Fruit fly (Drosophila melanogaster) whole organism, embryonic: Measurements from ENCODE around the gene Inx7.

Experiments used
- Atf-2 ChIP-seq: fragments of 200-800 bp; sonication (Bioruptor generic); optimal IDR thresholded peaks from 2 replicates; lab custom pipeline; 2016; ENCODE audit warnings: missing biosample characterization, missing genetic modification characterization
- BEAF-32 ChIP-seq: fragments of 200-800 bp; sonication (Bioruptor generic); optimal IDR thresholded peaks from 3 replicates; lab custom pipeline; 2017; ENCODE audit warnings: missing biosample characterization, missing genetic modification characterization, mild to moderate bottlenecking, moderate library complexity, missing genetic modification reagents
- CG11085 ChIP-seq: fragments of 200-800 bp; sonication (Bioruptor generic); IDR thresholded peaks from 2 replicates; pipeline ENCODE4 v1.3.6; 2022; ENCODE audit warnings: missing biosample characterization, missing genetic modification characterization
- CG11504 ChIP-seq: fragments of 200-800 bp; sonication (Bioruptor generic); optimal IDR thresholded peaks from 3 replicates; lab custom pipeline; 2019; ENCODE audit warnings: missing biosample characterization, mild to moderate bottlenecking, missing genetic modification characterization, moderate library complexity
- CG11695 ChIP-seq: fragments of 200-800 bp; sonication (Bioruptor generic); IDR thresholded peaks from 3 replicates; pipeline ENCODE4 v1.3.6; 2022; ENCODE audit warnings: missing biosample characterization, missing genetic modification characterization
- CG12219 ChIP-seq: fragments of 200-800 bp; sonication (Bioruptor generic); optimal IDR thresholded peaks from 3 replicates; lab custom pipeline; 2018; ENCODE audit warnings: missing biosample characterization, mild to moderate bottlenecking, missing genetic modification characterization
- CG14965 ChIP-seq: fragments of 200-800 bp; sonication (Bioruptor generic); optimal IDR thresholded peaks from 2 replicates; lab custom pipeline; 2016; ENCODE audit warnings: missing biosample characterization, missing genetic modification characterization, borderline replicate concordance
- CG1529 ChIP-seq: fragments of 200-800 bp; sonication (Bioruptor generic); optimal IDR thresholded peaks from 3 replicates; lab custom pipeline; 2018; ENCODE audit warnings: missing biosample characterization, missing genetic modification characterization
- CG15479 ChIP-seq: fragments of 200-800 bp; sonication (Bioruptor generic); optimal IDR thresholded peaks from 3 replicates; lab custom pipeline; 2019; ENCODE audit warnings: missing biosample characterization, mild to moderate bottlenecking, missing genetic modification characterization, moderate library complexity
- CG17361 ChIP-seq: fragments of 200-800 bp; sonication (Bioruptor generic); IDR thresholded peaks from 3 replicates; pipeline ENCODE4 v1.3.6; 2022; ENCODE audit warnings: missing biosample characterization, missing genetic modification characterization
- CG17612 ChIP-seq: fragments of 200-800 bp; sonication (Bioruptor generic); IDR thresholded peaks from 2 replicates; pipeline ENCODE4 v1.3.6; 2022; ENCODE audit warnings: missing biosample characterization, missing genetic modification characterization
- CG18764 ChIP-seq: fragments of 200-800 bp; sonication (Bioruptor generic); optimal IDR thresholded peaks from 3 replicates; lab custom pipeline; 2016; ENCODE audit warnings: missing biosample characterization, missing genetic modification characterization
- CG2875 ChIP-seq: fragments of 200-800 bp; sonication (Bioruptor generic); optimal IDR thresholded peaks from 2 replicates; lab custom pipeline; 2017; ENCODE audit warnings: missing biosample characterization, mild to moderate bottlenecking, missing genetic modification characterization, missing genetic modification reagents
- CG2889 ChIP-seq: fragments of 200-800 bp; sonication (Bioruptor generic); IDR thresholded peaks from 3 replicates; pipeline ENCODE4 v1.3.6; 2022; ENCODE audit warnings: missing biosample characterization, missing genetic modification characterization
- CG31441 ChIP-seq: fragments of 200-800 bp; sonication (Bioruptor generic); IDR thresholded peaks from 2 replicates; pipeline ENCODE4 v1.3.6; 2022; ENCODE audit warnings: missing biosample characterization, missing genetic modification characterization
- CG6175 ChIP-seq: fragments of 200-800 bp; sonication (Bioruptor generic); IDR thresholded peaks from 3 replicates; pipeline ENCODE4 v1.3.6; 2022; ENCODE audit warnings: missing biosample characterization, missing genetic modification characterization
- Dek ChIP-seq: fragments of 200-800 bp; sonication (Bioruptor generic); optimal IDR thresholded peaks from 3 replicates; lab custom pipeline; 2019; ENCODE audit warnings: missing biosample characterization, mild to moderate bottlenecking, missing genetic modification characterization, moderate library complexity
- Dfd ChIP-seq, 2 experiments: fragments of >200 bp; optimal IDR thresholded peaks; 2 replicates each; lab custom pipeline; 2017; ENCODE audit warnings: missing biosample characterization in 2 of 2, missing genetic modification characterization in 2 of 2
- Drgx ChIP-seq: fragments of 200-800 bp; sonication (Bioruptor generic); IDR thresholded peaks from 2 replicates; pipeline ENCODE4 v1.3.6; 2022; ENCODE audit warnings: missing biosample characterization, missing genetic modification characterization
- GATAe ChIP-seq: fragments of 200-800 bp; sonication (Bioruptor generic); conservative IDR thresholded peaks from 2 replicates; pipeline ENCODE4 v1.3.6; 2022; ENCODE audit warnings: missing biosample characterization, missing genetic modification characterization
- Hmx ChIP-seq: fragments of 200-800 bp; sonication (Bioruptor generic); optimal IDR thresholded peaks from 2 replicates; lab custom pipeline; 2016; ENCODE audit warnings: missing biosample characterization, missing genetic modification characterization
- Lpt ChIP-seq: fragments of >200 bp; optimal IDR thresholded peaks from 2 replicates; lab custom pipeline; 2018; ENCODE audit warnings: missing biosample characterization, missing genetic modification characterization
- Neu2 ChIP-seq: fragments of 200-800 bp; sonication (Bioruptor generic); optimal IDR thresholded peaks from 3 replicates; lab custom pipeline; 2016; ENCODE audit warnings: missing biosample characterization, missing genetic modification characterization, borderline replicate concordance
- Nf-YA ChIP-seq: fragments of 200-800 bp; sonication (Bioruptor generic); IDR thresholded peaks from 2 replicates; pipeline ENCODE4 v1.3.6; 2022; ENCODE audit warnings: missing biosample characterization, missing genetic modification characterization
- Opbp ChIP-seq: fragments of 200-800 bp; sonication (Bioruptor generic); IDR thresholded peaks from 3 replicates; pipeline ENCODE4 v1.3.6; 2022; ENCODE audit warnings: missing biosample characterization, missing genetic modification characterization; ENCODE audit not compliant: partially characterized antibody
- Rfx ChIP-seq: fragments of 200-800 bp; sonication (Bioruptor generic); IDR thresholded peaks from 2 replicates; pipeline ENCODE4 v1.3.6; 2022; ENCODE audit warnings: missing biosample characterization, missing genetic modification characterization
- Rx ChIP-seq: fragments of 200-800 bp; sonication (Bioruptor generic); IDR thresholded peaks from 2 replicates; pipeline ENCODE4 v1.3.6; 2022; ENCODE audit warnings: missing biosample characterization, missing genetic modification characterization
- Xbp1 ChIP-seq: fragments of 200-800 bp; sonication (Bioruptor generic); optimal IDR thresholded peaks from 3 replicates; lab custom pipeline; 2016; ENCODE audit warnings: missing biosample characterization, mild to moderate bottlenecking, missing genetic modification characterization
- abd-A ChIP-seq: fragments of 200-800 bp; sonication (Bioruptor generic); optimal IDR thresholded peaks from 3 replicates; lab custom pipeline; 2019; ENCODE audit warnings: missing biosample characterization, mild to moderate bottlenecking, missing genetic modification characterization, moderate library complexity
- dati ChIP-seq: fragments of 200-800 bp; sonication (Bioruptor generic); IDR thresholded peaks from 2 replicates; pipeline ENCODE4 v1.3.6; 2022; ENCODE audit warnings: missing biosample characterization, missing genetic modification characterization
- dimm ChIP-seq: fragments of 200-800 bp; sonication (Bioruptor generic); IDR thresholded peaks from 2 replicates; pipeline ENCODE4 v1.3.6; 2022; ENCODE audit warnings: missing biosample characterization, missing genetic modification characterization
- disco-r ChIP-seq: fragments of 200-800 bp; sonication (Bioruptor generic); optimal IDR thresholded peaks from 2 replicates; lab custom pipeline; 2016; ENCODE audit warnings: missing biosample characterization, missing genetic modification characterization
- emc ChIP-seq: fragments of 200-800 bp; sonication (Bioruptor generic); optimal IDR thresholded peaks from 2 replicates; lab custom pipeline; 2016; ENCODE audit warnings: missing biosample characterization, missing genetic modification characterization
- en ChIP-seq: fragments of 200-800 bp; sonication (Bioruptor generic); optimal IDR thresholded peaks from 2 replicates; lab custom pipeline; 2016; ENCODE audit warnings: missing biosample characterization, missing genetic modification characterization
- fd102C ChIP-seq: fragments of 200-800 bp; sonication (Bioruptor generic); optimal IDR thresholded peaks from 2 replicates; lab custom pipeline; 2018; ENCODE audit warnings: missing biosample characterization, mild to moderate bottlenecking, missing genetic modification characterization, moderate library complexity
- fd3F ChIP-seq: fragments of 200-800 bp; sonication (Bioruptor generic); optimal IDR thresholded peaks from 2 replicates; lab custom pipeline; 2018; ENCODE audit warnings: missing biosample characterization, mild to moderate bottlenecking, missing genetic modification characterization, moderate library complexity
- gcm2 ChIP-seq: fragments of 200-800 bp; sonication (Bioruptor generic); optimal IDR thresholded peaks from 2 replicates; lab custom pipeline; 2016; ENCODE audit warnings: missing biosample characterization, missing genetic modification characterization
- gsb-n ChIP-seq: fragments of 200-800 bp; sonication (Bioruptor generic); optimal IDR thresholded peaks from 3 replicates; lab custom pipeline; 2018; ENCODE audit warnings: missing biosample characterization, mild to moderate bottlenecking, missing genetic modification characterization
- hbn ChIP-seq: fragments of 200-800 bp; sonication (Bioruptor generic); IDR thresholded peaks from 2 replicates; pipeline ENCODE4 v1.3.6; 2022; ENCODE audit warnings: missing biosample characterization, missing genetic modification characterization; ENCODE audit not compliant: partially characterized antibody
- jing ChIP-seq: fragments of 200-800 bp; sonication (Bioruptor generic); optimal IDR thresholded peaks from 2 replicates; lab custom pipeline; 2018; ENCODE audit warnings: missing biosample characterization, mild to moderate bottlenecking, missing genetic modification characterization
- jumu ChIP-seq: fragments of 200-800 bp; sonication (Bioruptor generic); optimal IDR thresholded peaks from 3 replicates; lab custom pipeline; 2016; ENCODE audit warnings: missing biosample characterization, missing genetic modification characterization
- knrl ChIP-seq: fragments of 200-800 bp; sonication (Bioruptor generic); IDR thresholded peaks from 3 replicates; pipeline ENCODE4 v1.3.6; 2022; ENCODE audit warnings: missing biosample characterization, missing genetic modification characterization; ENCODE audit not compliant: partially characterized antibody
- maf-S ChIP-seq: fragments of 200-800 bp; sonication (Bioruptor generic); optimal IDR thresholded peaks from 2 replicates; lab custom pipeline; 2016; ENCODE audit warnings: missing biosample characterization, missing genetic modification characterization
- mld ChIP-seq: fragments of 200-800 bp; sonication (Bioruptor generic); IDR thresholded peaks from 3 replicates; pipeline ENCODE4 v1.3.6; 2022; ENCODE audit warnings: missing biosample characterization, missing genetic modification characterization; ENCODE audit not compliant: partially characterized antibody
- rib ChIP-seq: fragments of 200-800 bp; sonication (Bioruptor generic); IDR thresholded peaks from 2 replicates; pipeline ENCODE4 v1.3.6; 2022; ENCODE audit warnings: missing biosample characterization, missing genetic modification characterization
- run ChIP-seq: fragments of 200-800 bp; sonication (Bioruptor generic); optimal IDR thresholded peaks from 3 replicates; lab custom pipeline; 2018; ENCODE audit warnings: missing biosample characterization, mild to moderate bottlenecking, missing genetic modification characterization
- scrt ChIP-seq: fragments of 200-800 bp; sonication (Bioruptor generic); optimal IDR thresholded peaks from 2 replicates; lab custom pipeline; 2018; ENCODE audit warnings: missing biosample characterization, mild to moderate bottlenecking, missing genetic modification characterization, moderate library complexity
- sisA ChIP-seq: fragments of 200-800 bp; sonication (Bioruptor generic); IDR thresholded peaks from 2 replicates; pipeline ENCODE4 v1.3.6; 2022; ENCODE audit warnings: missing biosample characterization, missing genetic modification characterization
- stwl ChIP-seq: fragments of 200-800 bp; sonication (Bioruptor generic); optimal IDR thresholded peaks from 3 replicates; lab custom pipeline; 2018; ENCODE audit warnings: missing biosample characterization, mild to moderate bottlenecking, missing genetic modification characterization, moderate library complexity
- tio ChIP-seq: fragments of 200-800 bp; sonication (Bioruptor generic); optimal IDR thresholded peaks from 2 replicates; lab custom pipeline; 2017; ENCODE audit warnings: missing biosample characterization, missing genetic modification characterization, inconsistent platforms
- toy ChIP-seq: fragments of 200-800 bp; sonication (Bioruptor generic); IDR thresholded peaks from 2 replicates; pipeline ENCODE4 v1.3.6; 2022; ENCODE audit warnings: missing biosample characterization, missing genetic modification characterization
- unc-4 ChIP-seq: fragments of 200-800 bp; sonication (Bioruptor generic); IDR thresholded peaks from 2 replicates; pipeline ENCODE4 v1.3.6; 2022; ENCODE audit warnings: missing biosample characterization, missing genetic modification characterization; ENCODE audit not compliant: partially characterized antibody

The Inx7 gene

DNA sequence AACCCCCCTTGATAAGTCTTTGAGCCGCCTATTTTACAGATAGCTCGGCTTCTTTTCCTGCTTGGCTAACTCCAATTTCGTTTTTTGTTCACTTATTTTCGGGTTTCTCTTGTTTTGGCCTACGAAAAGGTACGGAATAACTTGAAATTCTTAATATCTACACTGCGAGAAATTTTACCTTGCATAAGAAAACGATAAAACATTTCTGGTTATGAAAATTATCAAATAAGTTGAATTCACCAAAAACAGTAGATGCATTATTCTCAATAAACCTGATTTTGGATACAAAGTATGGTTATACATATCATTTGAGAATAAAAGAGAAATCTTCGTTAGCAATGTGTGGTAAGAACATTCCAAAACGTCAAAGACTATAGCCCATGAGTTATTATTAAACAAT lies 11.4 kb downstream of the Inx7 start (continued):
- no peak for TF ChIP-seq gcm2 (GFP tag; lab: Kevin White, UChicago)
- no peak for TF ChIP-seq CG11085 (GFP tag; lab: Robert Waterston, UW)
- TF ChIP-seq CG14965 = no peak
- no peak for TF ChIP-seq Dek (tag; lab: Kevin White, UChicago)
- TF ChIP-seq scrt = no peak
- no peak for TF ChIP-seq Dfd (GFP tag; optimal IDR thresholded peaks at IDR 0.05; lab: Kevin White, UChicago)
- TF ChIP-seq sisA (GFP tag; lab: Robert Waterston, UW) = no peak
- TF ChIP-seq stwl = no peak
- TF ChIP-seq CG6175 (GFP tag; lab: Robert Waterston, UW) = no peak
- TF ChIP-seq emc (GFP tag; lab: Kevin White, UChicago) = no peak
- TF ChIP-seq run (tag; lab: Kevin White, UChicago) = no peak
- TF ChIP-seq CG1529 (GFP tag; lab: Kevin White, UChicago) = no peak
- TF ChIP-seq hbn (GFP tag; lab: Robert Waterston, UW) = no peak
- TF ChIP-seq dati (GFP tag; lab: Robert Waterston, UW) = no peak
- TF ChIP-seq CG2889 = no peak
- TF ChIP-seq Rfx (GFP tag; lab: Robert Waterston, UW) = 0 out of 2 replicates have a peak, but pooled peaks have one; percentile 11
- no peak for TF ChIP-seq disco-r (GFP tag; lab: Kevin White, UChicago)
- TF ChIP-seq unc-4 (GFP tag; lab: Robert Waterston, UW) = no peak
- TF ChIP-seq CG11695 = peak; percentile 42; the same call in 1 of the 3 replicates
- TF ChIP-seq gsb-n = peak; percentile 30
- no peak for TF ChIP-seq Neu2 (GFP tag; lab: Kevin White, UChicago)
- TF ChIP-seq knrl = no peak
- no peak for TF ChIP-seq dimm
- no peak for TF ChIP-seq en (GFP tag; lab: Kevin White, UChicago)
- TF ChIP-seq fd3F (GFP tag; lab: Kevin White, UChicago) = peak; percentile 2
- no peak for TF ChIP-seq CG18764
- TF ChIP-seq maf-S = no peak
- TF ChIP-seq abd-A (tag; lab: Kevin White, UChicago) = no peak
- no peak for TF ChIP-seq CG15479 (GFP tag; lab: Kevin White, UChicago)
- peak; percentile 65; the same call in 2 of the 3 replicates for TF ChIP-seq CG17361
- no peak for TF ChIP-seq GATAe (GFP tag; lab: Robert Waterston, UW)
- TF ChIP-seq CG2875 (GFP tag; lab: Kevin White, UChicago) = no peak
- no peak for TF ChIP-seq mld (GFP tag; lab: Robert Waterston, UW)
- no peak for TF ChIP-seq CG17612
- no peak for TF ChIP-seq Rx (GFP tag; lab: Robert Waterston, UW)
- TF ChIP-seq Nf-YA (GFP tag; lab: Robert Waterston, UW) = no peak
- TF ChIP-seq jing = peak; percentile 3
- peak; percentile 26 for TF ChIP-seq Xbp1 (GFP tag; lab: Kevin White, UChicago)
- no peak for TF ChIP-seq BEAF-32
- TF ChIP-seq toy (GFP tag; lab: Robert Waterston, UW) = no peak
- no peak for TF ChIP-seq fd102C (GFP tag; lab: Kevin White, UChicago)
- no peak for TF ChIP-seq CG12219 (GFP tag; lab: Kevin White, UChicago)
- TF ChIP-seq jumu (GFP tag; lab: Kevin White, UChicago) = no peak
- peak; percentile 12 for TF ChIP-seq tio (GFP tag; lab: Kevin White, UChicago)
- no peak for TF ChIP-seq Lpt (GFP tag; lab: Kevin White, UChicago)
- TF ChIP-seq Atf-2 = no peak
- TF ChIP-seq Hmx (GFP tag; lab: Kevin White, UChicago) = no peak
- 0 out of 2 replicates have a peak, but pooled peaks have one; percentile 12 for TF ChIP-seq CG31441 (GFP tag; lab: Robert Waterston, UW)
- no peak for TF ChIP-seq Drgx (GFP tag; lab: Robert Waterston, UW)
- TF ChIP-seq Opbp (GFP tag; lab: Robert Waterston, UW) = no peak
- TF ChIP-seq CG11504 = peak; percentile 58
- no peak for TF ChIP-seq rib (GFP tag; lab: Robert Waterston, UW)
